Fruit fly (Drosophila melanogaster) whole organism, pupa: Measurements from ENCODE around the gene Tao.

Experiments
- CG10348 ChIP-seq: fragments of 200-800 bp; sonication (Bioruptor generic); IDR thresholded peaks from 2 replicates; pipeline ENCODE4 v1.3.6; 2022; ENCODE audit warnings: missing biosample characterization, missing genetic modification characterization
- CG12605 ChIP-seq: fragments of 200-800 bp; sonication (Bioruptor generic); IDR thresholded peaks from 2 replicates; pipeline ENCODE4 v1.3.6; 2022; ENCODE audit warnings: missing biosample characterization, missing genetic modification characterization
- CG13204 ChIP-seq: fragments of 200-800 bp; sonication (Bioruptor generic); optimal IDR thresholded peaks from 2 replicates; lab custom pipeline; 2018; ENCODE audit warnings: missing biosample characterization, mild to moderate bottlenecking, missing genetic modification characterization, moderate library complexity
- CG14655 ChIP-seq: fragments of 200-800 bp; sonication (Bioruptor generic); optimal IDR thresholded peaks from 3 replicates; lab custom pipeline; 2017; ENCODE audit warnings: mild to moderate bottlenecking, missing biosample characterization, missing genetic modification reagents, missing genetic modification characterization
- CG15710 ChIP-seq: fragments of 200-800 bp; sonication (Bioruptor generic); optimal IDR thresholded peaks from 2 replicates; lab custom pipeline; 2018; ENCODE audit warnings: missing biosample characterization, mild to moderate bottlenecking, missing genetic modification characterization, moderate library complexity
- CG17806 ChIP-seq: fragments of 200-800 bp; sonication (Bioruptor generic); optimal IDR thresholded peaks from 2 replicates; lab custom pipeline; 2018; ENCODE audit warnings: missing biosample characterization, mild to moderate bottlenecking, missing genetic modification characterization, moderate library complexity
- CG32121 ChIP-seq: fragments of 200-800 bp; sonication (Bioruptor generic); IDR thresholded peaks from 2 replicates; pipeline ENCODE4 v1.3.6; 2022; ENCODE audit warnings: missing biosample characterization, missing genetic modification characterization
- CG34367 ChIP-seq: fragments of 200-800 bp; sonication (Bioruptor generic); optimal IDR thresholded peaks from 2 replicates; lab custom pipeline; 2018; ENCODE audit warnings: missing biosample characterization, mild to moderate bottlenecking, missing genetic modification characterization
- CG4496 ChIP-seq: fragments of 200-800 bp; sonication (Bioruptor generic); IDR thresholded peaks from 3 replicates; pipeline ENCODE4 v1.3.6; 2022; ENCODE audit warnings: missing biosample characterization, missing genetic modification characterization
- CG8159 ChIP-seq: fragments of 200-800 bp; sonication (Bioruptor generic); optimal IDR thresholded peaks from 3 replicates; lab custom pipeline; 2018; ENCODE audit warnings: missing biosample characterization, mild to moderate bottlenecking, missing genetic modification characterization, moderate library complexity
- CG8301 ChIP-seq: fragments of 200-800 bp; sonication (Bioruptor generic); optimal IDR thresholded peaks from 2 replicates; lab custom pipeline; 2018; ENCODE audit warnings: missing biosample characterization, mild to moderate bottlenecking, missing genetic modification characterization
- CG9948 ChIP-seq: fragments of 200-800 bp; sonication (Bioruptor generic); optimal IDR thresholded peaks from 2 replicates; lab custom pipeline; 2018; ENCODE audit warnings: missing biosample characterization, mild to moderate bottlenecking, missing genetic modification characterization, moderate library complexity
- D1 ChIP-seq: fragments of 200-800 bp; sonication (Bioruptor generic); optimal IDR thresholded peaks from 2 replicates; lab custom pipeline; 2018; ENCODE audit warnings: missing biosample characterization, mild to moderate bottlenecking, missing genetic modification characterization, moderate library complexity
- EcR ChIP-seq: fragments of 200-800 bp; sonication (Bioruptor generic); optimal IDR thresholded peaks from 3 replicates; lab custom pipeline; 2019; ENCODE audit warnings: missing biosample characterization, missing genetic modification characterization, mild to moderate bottlenecking, moderate library complexity, missing genetic modification reagents
- Ets98B ChIP-seq: fragments of 200-800 bp; sonication (Bioruptor generic); IDR thresholded peaks from 2 replicates; pipeline ENCODE4 v1.3.6; 2022; ENCODE audit warnings: missing biosample characterization, missing genetic modification characterization
- Pif1A ChIP-seq: fragments of 200-800 bp; sonication (Bioruptor generic); optimal IDR thresholded peaks from 3 replicates; lab custom pipeline; 2016; ENCODE audit warnings: missing biosample characterization, missing genetic modification characterization
- Pif1B ChIP-seq: fragments of 200-800 bp; sonication (Bioruptor generic); optimal IDR thresholded peaks from 3 replicates; lab custom pipeline; 2016; ENCODE audit warnings: missing biosample characterization, missing genetic modification characterization
- Snoo ChIP-seq: fragments of 200-800 bp; sonication (Bioruptor generic); optimal IDR thresholded peaks from 3 replicates; lab custom pipeline; 2017; ENCODE audit warnings: missing biosample characterization, mild to moderate bottlenecking, missing genetic modification characterization, inconsistent platforms
- fd96Ca ChIP-seq: fragments of 200-800 bp; sonication (Bioruptor generic); IDR thresholded peaks from 3 replicates; pipeline ENCODE4 v1.3.6; 2022; ENCODE audit warnings: missing biosample characterization, missing genetic modification characterization
- gl ChIP-seq: fragments of 200-800 bp; sonication (Bioruptor generic); optimal IDR thresholded peaks from 2 replicates; lab custom pipeline; 2018; ENCODE audit warnings: missing biosample characterization, mild to moderate bottlenecking, missing genetic modification characterization
- rn ChIP-seq: fragments of 200-800 bp; sonication (Bioruptor generic); IDR thresholded peaks from 2 replicates; pipeline ENCODE4 v1.3.6; 2022; ENCODE audit warnings: missing biosample characterization, missing genetic modification characterization

Gene Tao

dm6 chrX:19615990-19616663 lies 36.5 kb upstream of the Tao start, which contains the start of gene CG14210:
Gene CG14210 (plus strand): TSS chrX:19616196.
- TF ChIP-seq D1 (tag; lab: Kevin White, UChicago) (no peak), CG17806 (tag; lab: Kevin White, UChicago) (no peak), CG10348 (GFP tag; lab: Robert Waterston, UW) (no peak), CG8301 (tag; lab: Kevin White, UChicago) (no peak), Ets98B (GFP tag; lab: Robert Waterston, UW) (no peak), Pif1A (no peak), CG13204 (no peak), CG32121 (GFP tag; lab: Robert Waterston, UW) (no peak), CG15710 (tag; lab: Kevin White, UChicago) (no peak), EcR (GFP tag; lab: Kevin White, UChicago) (no peak), rn (no peak), CG12605 (GFP tag; lab: Robert Waterston, UW) (no peak), CG9948 (tag; lab: Kevin White, UChicago) (no peak), gl (tag; lab: Kevin White, UChicago) (no peak), CG4496 (GFP tag; lab: Robert Waterston, UW) (no peak), Snoo (tag; lab: Kevin White, UChicago) (no peak), CG14655 (GFP tag; lab: Kevin White, UChicago) (no peak), fd96Ca (GFP tag; lab: Robert Waterston, UW) (no peak), CG34367 (tag; lab: Kevin White, UChicago) (no peak), Pif1B (GFP tag; lab: Kevin White, UChicago) (no peak)

- TF ChIP-seq gl (tag; lab: Kevin White, UChicago) (peak; percentile 34), CG34367 (tag; lab: Kevin White, UChicago) (peak; percentile 45), CG4496 (GFP tag; lab: Robert Waterston, UW) (peak; percentile 83), Snoo (tag; lab: Kevin White, UChicago) (peak; percentile 60), CG10348 (GFP tag; lab: Robert Waterston, UW) (no peak), Ets98B (GFP tag; lab: Robert Waterston, UW) (peak; percentile 10; the same call in 1 of the 2 replicates), CG12605 (GFP tag; lab: Robert Waterston, UW) (peak; percentile 57), rn (no peak)
Observed at dm6 chrX:19613473-19613872, 33.9 kb upstream of the Tao start.

DNA sequence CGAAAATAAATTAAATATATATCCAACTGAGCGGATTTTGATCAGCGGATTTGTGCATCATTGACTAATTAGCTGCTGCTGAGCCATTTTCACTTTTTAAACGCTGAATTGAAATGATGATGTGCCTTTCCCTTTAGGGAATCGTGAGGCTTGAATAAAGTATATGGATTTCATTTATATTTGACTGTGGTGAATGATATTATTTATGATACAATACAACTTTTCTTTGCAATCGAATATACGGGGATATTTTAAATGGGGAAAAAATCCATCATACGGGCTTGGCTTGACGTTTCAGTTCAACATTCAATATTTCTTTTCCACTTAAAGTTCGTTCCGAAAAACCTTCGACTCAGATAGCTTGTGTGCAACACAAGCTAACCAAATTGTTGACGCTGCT lies 31.6 kb upstream of the Tao start, which contains the start of the genes Shawn and Tyler:
Gene Shawn (plus strand): TSS at position 301 of the 400 bp plus-strand sequence.
Gene Tyler (plus strand): TSS at position 301 of the 400 bp plus-strand sequence.
- TF ChIP-seq Ets98B (GFP tag; lab: Robert Waterston, UW), result no peak
- no peak for TF ChIP-seq rn
- TF ChIP-seq CG10348 (GFP tag; lab: Robert Waterston, UW), result no peak
- TF ChIP-seq CG17806 (tag; lab: Kevin White, UChicago), result no peak
- TF ChIP-seq CG14655 (GFP tag; lab: Kevin White, UChicago), result no peak
- no peak for TF ChIP-seq CG8301 (tag; lab: Kevin White, UChicago)
- no peak for TF ChIP-seq fd96Ca (GFP tag; lab: Robert Waterston, UW)
- no peak for TF ChIP-seq Pif1A
- TF ChIP-seq CG13204, result no peak

- TF ChIP-seq gl (tag; lab: Kevin White, UChicago) (no peak), CG8301 (tag; lab: Kevin White, UChicago) (no peak), EcR (GFP tag; lab: Kevin White, UChicago) (peak; percentile 51), Pif1A (no peak)
Observed at dm6 chrX:19608042-19608609, 28.5 kb upstream of the Tao start.

dm6 chrX:19606971-19607370 lies 27.4 kb upstream of the Tao start:
- no peak for TF ChIP-seq CG32121 (GFP tag; lab: Robert Waterston, UW)
- no peak for TF ChIP-seq CG14655 (GFP tag; lab: Kevin White, UChicago)
- TF ChIP-seq EcR (GFP tag; lab: Kevin White, UChicago), result no peak
- TF ChIP-seq gl (tag; lab: Kevin White, UChicago), result no peak
- no peak for TF ChIP-seq CG4496 (GFP tag; lab: Robert Waterston, UW)
- no peak for TF ChIP-seq Pif1A
- no peak for TF ChIP-seq CG13204
- TF ChIP-seq CG34367 (tag; lab: Kevin White, UChicago), result no peak
- no peak for TF ChIP-seq Snoo (tag; lab: Kevin White, UChicago)
- TF ChIP-seq CG9948 (tag; lab: Kevin White, UChicago), result no peak
- no peak for TF ChIP-seq CG12605 (GFP tag; lab: Robert Waterston, UW)
- no peak for TF ChIP-seq fd96Ca (GFP tag; lab: Robert Waterston, UW)
- TF ChIP-seq D1 (tag; lab: Kevin White, UChicago), result no peak
- no peak for TF ChIP-seq CG17806 (tag; lab: Kevin White, UChicago)
- no peak for TF ChIP-seq Ets98B (GFP tag; lab: Robert Waterston, UW)
- no peak for TF ChIP-seq CG10348 (GFP tag; lab: Robert Waterston, UW)
- no peak for TF ChIP-seq Pif1B (GFP tag; lab: Kevin White, UChicago)
- TF ChIP-seq CG8159 (tag; lab: Kevin White, UChicago), result no peak
- TF ChIP-seq CG15710 (tag; lab: Kevin White, UChicago), result no peak
